Worm (Caenorhabditis elegans) whole organism, late embryonic: ENCODE results near the gene srh-216.

Experiments used
- ama-1 ChIP-seq: fragments of 150-350 bp; optimal IDR thresholded peaks from 2 replicates; lab custom pipeline; 2014
- ceh-19 ChIP-seq: fragments of 200-800 bp; sonication (Bioruptor generic); optimal IDR thresholded peaks from 2 replicates; lab custom pipeline; 2018; ENCODE audit warnings: mild to moderate bottlenecking, missing genetic modification characterization, missing compliant biosample characterization
- ceh-6 ChIP-seq: fragments of 200-800 bp; sonication (Bioruptor generic); optimal IDR thresholded peaks from 2 replicates; lab custom pipeline; 2018; ENCODE audit warnings: mild to moderate bottlenecking, missing genetic modification characterization, missing compliant biosample characterization
- fkh-10 ChIP-seq: fragments of 150-350 bp; optimal IDR thresholded peaks from 2 replicates; lab custom pipeline; 2014; ENCODE audit warnings: missing biosample characterization, missing genetic modification reagents, missing genetic modification characterization
- lim-6 ChIP-seq: sonication (generic microtip); optimal IDR thresholded peaks from 2 replicates; lab custom pipeline; 2016; ENCODE audit warnings: missing genetic modification characterization, missing compliant biosample characterization
- nhr-11 ChIP-seq: fragments of 150-350 bp; optimal IDR thresholded peaks from 2 replicates; lab custom pipeline; 2014; ENCODE audit warnings: missing biosample characterization, missing genetic modification characterization
- npax-4 ChIP-seq: sonication (generic microtip); optimal IDR thresholded peaks from 2 replicates; lab custom pipeline; 2016; ENCODE audit warnings: missing genetic modification characterization, missing compliant biosample characterization
- pax-1 ChIP-seq: fragments of 150-350 bp; optimal IDR thresholded peaks from 2 replicates; lab custom pipeline; 2014; ENCODE audit warnings: missing biosample characterization, missing genetic modification characterization
- pha-4 ChIP-seq: fragments of 150-350 bp; optimal IDR thresholded peaks from 2 replicates; lab custom pipeline; 2018; ENCODE audit warnings: missing biosample characterization, missing genetic modification reagents, missing genetic modification characterization

DNA sequence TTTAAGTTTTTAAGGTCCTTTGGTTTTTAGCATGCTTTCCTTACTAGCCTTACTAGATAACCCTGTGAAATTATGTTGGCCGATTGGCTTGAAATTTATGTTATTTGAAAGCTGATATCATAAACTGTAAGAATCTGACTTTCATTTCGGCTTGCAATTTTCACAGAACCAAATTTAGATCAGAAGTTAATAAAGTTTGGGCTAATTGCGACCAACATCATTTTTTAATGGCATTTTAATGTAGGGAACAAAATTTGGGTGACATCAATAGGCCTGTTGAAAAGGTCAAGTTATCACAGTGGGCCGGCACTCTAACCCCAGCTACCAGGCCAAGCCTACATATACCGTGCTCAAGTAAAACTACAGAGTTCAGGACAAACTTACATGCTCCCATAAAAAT lies 3.9 kb upstream of the srh-216 start:
- TF ChIP-seq nhr-11 (tag; lab: Kevin White, UChicago) (no peak), pax-1 (no peak), fkh-10 (GFP tag; lab: Kevin White, UChicago) (no peak), npax-4 (tag; lab: Kevin White, UChicago) (no peak), ama-1 (lab: Kevin White, UChicago) (no peak), ceh-6 (no peak), ceh-19 (no peak), lim-6 (tag; lab: Kevin White, UChicago) (no peak), pha-4 (tag; lab: Kevin White, UChicago) (no peak)
